Fruit fly (Drosophila melanogaster) ovary, adult (tissue): Measurements from ENCODE around the gene CG31343.
"Not testable (repeated sequence)": the region's sequence is repeated elsewhere in the genome, so short reads cannot be mapped to it uniquely, and the experiment has no call there.

ENCODE experiments used
- CG17801 ChIP-seq: fragments of 200-800 bp; optimal IDR thresholded peaks from 2 replicates; lab custom pipeline; 2019; ENCODE audit warnings: missing biosample characterization, mild to moderate bottlenecking, missing genetic modification characterization, moderate library complexity; ENCODE audit not compliant: partially characterized antibody

Gene CG31343

DNA sequence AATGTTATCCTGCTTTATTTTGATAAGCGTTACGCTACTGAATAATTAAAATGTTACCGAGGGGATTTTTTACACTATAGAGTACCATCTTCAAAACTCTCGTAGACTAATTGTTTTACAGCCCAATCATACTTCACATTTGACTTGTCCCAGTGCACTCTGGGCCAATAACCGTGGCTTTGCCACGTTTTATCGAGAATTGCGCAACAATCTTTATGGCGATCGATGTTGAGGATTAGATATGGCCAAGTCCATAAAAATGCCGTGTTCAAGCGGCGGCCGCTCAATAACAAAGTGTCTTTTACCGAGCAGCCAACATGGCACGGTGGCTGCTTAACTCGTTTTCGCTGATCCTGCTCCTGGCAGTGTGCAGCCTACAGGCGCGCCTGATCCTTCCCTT is at the start of gene CG31343:
Gene CG31343, plus strand, starts transcription at position 279 of the 400 bp plus-strand sequence.
- TF ChIP-seq CG17801 (GFP tag; lab: Kevin White, UChicago): no peak

DNA sequence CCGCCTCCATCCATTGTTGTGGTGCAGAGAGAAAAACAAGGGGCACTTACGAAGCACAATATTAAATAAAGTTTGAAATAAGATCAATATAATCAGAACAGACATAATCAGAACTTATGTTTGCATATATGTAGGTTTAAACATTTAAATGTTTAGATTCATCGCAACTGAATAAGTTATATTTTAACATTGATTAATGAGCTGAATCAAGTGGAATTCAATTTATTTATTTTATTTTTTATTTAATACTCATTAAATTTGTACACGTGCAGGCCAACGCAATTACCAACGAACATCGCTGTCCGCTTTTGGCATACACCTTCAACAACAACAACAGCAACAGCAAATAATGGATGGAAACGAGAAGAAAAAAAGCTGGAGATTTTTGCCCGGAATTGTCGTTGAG is 46.2 kb upstream of the CG31343 start:
- no peak for TF ChIP-seq CG17801 (GFP tag; lab: Kevin White, UChicago)

DNA sequence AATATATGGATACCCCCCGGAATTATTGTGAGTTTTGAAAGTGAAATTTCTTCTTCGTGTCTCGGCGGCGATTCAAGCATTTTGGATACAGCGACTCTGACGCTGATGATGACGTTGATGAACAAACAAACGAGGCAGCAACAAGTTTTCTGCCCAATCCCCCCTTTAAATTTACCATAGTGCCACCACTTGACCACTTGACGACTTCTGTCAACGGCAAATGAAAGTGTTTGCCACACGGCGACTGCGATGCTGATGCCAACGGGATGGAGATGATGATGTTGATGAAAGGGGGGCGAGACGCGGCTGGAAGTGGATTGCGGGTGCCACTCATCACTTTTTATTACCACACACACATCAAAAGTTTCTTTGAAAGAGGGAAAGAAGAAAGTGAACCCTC is 44.6 kb upstream of the CG31343 start:
- no peak for TF ChIP-seq CG17801 (GFP tag; lab: Kevin White, UChicago)

DNA sequence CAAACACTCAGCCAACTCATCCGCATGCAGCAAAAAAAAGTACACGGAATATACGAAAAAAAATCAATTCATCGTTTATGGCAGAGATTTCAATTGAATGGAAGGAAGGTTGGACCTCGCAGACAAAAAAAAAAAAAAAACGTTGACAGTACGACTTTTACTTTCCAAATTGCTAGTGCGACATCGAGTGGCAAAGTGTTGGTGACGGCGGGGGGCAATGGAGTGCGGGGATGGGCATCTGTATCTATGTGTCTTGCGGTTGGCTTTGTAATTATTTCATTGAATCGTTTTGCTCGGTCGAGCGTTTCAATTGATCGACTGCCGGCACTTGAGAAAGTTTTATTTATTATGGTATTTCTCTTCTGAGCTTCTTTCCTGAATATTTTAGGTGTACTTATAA is 43.5 kb upstream of the CG31343 start:
- TF ChIP-seq CG17801 (GFP tag; lab: Kevin White, UChicago): no peak

DNA sequence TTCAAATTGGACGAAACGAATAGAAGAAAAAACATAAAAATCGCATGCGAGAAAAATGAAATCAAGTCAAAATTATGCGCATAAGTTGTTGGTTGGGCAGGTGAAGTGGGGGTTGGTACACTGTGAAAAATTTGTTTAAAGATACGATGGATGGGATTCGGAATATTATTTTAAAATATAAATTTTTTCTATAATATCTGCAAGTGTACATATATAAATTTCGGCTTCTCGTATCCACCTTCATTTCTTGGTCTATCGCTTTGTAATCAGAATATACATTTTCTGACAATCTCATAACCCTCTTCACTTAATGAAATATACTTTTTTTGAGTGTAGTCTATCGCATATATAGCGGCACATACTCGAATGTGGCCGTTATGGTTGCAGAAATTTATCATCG is 41.7 kb upstream of the CG31343 start:
- TF ChIP-seq CG17801 (GFP tag; lab: Kevin White, UChicago): no peak

DNA sequence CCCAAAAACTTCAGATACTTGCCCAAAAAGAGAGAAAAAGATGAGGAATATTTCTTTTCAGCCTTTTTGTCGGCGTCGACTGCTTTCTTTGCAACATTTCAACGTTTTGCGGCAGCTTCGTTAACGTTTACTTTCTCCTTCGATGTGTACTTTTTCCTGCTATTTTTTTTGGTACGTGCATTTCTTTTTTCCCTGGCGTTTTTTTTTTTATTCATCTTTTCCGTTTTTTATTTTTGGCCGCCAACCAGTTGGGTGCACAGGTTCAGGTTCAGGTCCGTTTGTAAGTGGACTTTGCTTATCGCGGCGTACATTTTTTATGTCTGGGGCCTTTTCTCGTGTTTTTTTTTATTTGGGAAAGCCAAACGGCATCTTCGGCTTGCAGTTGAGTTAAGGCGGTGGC is 40.6 kb upstream of the CG31343 start:
- no peak for TF ChIP-seq CG17801 (GFP tag; lab: Kevin White, UChicago)

DNA sequence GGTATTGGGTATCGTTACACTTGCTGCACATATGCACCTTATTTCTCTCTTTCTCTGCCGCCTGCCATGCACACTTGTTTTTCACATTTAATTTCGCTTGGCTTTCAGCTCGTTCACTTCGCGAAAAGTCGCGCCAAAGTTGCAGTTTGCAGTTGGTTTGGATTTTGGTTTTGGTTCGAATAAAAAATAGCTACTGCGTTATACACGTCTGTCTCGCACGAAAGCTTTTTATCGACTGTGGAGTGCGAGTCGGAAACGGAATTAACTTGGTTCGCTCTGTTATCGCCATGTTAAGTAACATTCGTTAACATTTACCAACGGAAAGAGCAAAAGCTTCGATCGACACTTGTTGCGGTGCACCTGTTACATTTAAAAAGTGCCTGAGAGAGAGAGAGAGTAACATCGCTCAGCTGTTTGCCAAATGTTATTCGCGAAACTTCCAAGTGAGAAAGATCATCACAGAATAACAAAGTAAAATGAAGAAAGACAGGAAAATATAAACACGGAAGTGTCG is 25.6 kb upstream of the CG31343 start, which contains the start of gene CG31176:
Gene CG31176, minus strand, starts transcription at position 241 of the 514 bp plus-strand sequence.
- no peak for TF ChIP-seq CG17801 (GFP tag; lab: Kevin White, UChicago)

DNA sequence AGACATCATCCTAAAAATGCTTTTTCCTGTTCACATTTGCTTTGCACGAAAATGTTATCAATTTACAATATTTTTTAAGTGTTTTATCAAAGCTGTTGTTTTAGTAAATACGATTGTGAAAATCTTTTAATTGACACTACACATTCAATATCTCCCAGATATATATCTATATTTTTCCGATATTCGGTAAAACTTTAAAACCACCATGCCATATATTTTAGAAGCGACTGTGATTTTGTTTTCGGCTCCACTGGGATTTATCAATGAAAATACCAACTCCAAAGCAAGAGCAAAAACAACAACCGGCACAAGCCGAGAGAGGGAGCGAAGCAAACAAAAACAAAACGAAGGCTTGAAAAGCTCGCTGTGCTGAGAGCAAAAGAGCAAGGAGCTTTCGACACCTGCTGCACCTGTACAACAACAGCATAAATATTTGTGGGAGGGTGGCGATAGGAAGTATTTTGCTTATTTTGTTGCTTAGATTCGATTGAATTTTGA is 25.1 kb upstream of the CG31343 start:
- TF ChIP-seq CG17801 (GFP tag; lab: Kevin White, UChicago): no peak

DNA sequence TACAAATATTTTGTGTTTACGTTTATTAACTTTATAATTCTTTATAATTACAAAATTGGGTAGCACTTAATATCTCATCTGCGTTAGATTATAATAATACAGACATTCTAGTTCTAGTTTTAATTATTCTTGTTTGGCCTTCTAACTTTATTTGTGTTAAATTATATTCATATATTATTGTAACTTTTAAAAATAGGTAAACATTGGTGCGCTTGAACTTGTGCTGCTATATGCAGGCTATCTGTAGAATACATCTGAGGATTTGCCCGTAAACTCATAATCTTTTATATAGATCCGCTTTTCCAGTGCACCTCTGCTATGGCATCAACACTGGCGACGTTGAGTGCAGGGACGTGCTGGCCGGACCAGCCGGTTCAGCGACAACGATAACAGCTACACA is 22.6 kb upstream of the CG31343 start:
- no peak for TF ChIP-seq CG17801 (GFP tag; lab: Kevin White, UChicago)

DNA sequence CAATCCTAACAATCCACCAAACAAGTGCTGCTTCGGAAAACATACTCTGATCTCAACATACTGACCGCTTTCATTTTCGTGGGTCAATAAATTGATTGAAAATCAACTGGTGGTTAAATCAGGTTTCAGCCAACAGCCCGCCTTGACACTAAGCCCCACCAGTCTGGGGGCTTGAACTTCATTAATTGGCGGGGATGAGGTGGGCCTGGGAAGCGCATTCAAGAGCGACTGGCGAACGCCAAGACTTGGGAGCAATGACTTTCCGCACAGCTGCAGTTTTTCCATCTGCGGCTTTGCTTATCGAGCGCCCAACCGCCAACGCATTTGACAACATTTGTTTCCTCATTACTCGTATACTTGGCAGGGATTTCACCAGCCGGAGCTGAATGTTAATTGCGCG is 18.5 kb upstream of the CG31343 start:
- TF ChIP-seq CG17801 (GFP tag; lab: Kevin White, UChicago): no peak

DNA sequence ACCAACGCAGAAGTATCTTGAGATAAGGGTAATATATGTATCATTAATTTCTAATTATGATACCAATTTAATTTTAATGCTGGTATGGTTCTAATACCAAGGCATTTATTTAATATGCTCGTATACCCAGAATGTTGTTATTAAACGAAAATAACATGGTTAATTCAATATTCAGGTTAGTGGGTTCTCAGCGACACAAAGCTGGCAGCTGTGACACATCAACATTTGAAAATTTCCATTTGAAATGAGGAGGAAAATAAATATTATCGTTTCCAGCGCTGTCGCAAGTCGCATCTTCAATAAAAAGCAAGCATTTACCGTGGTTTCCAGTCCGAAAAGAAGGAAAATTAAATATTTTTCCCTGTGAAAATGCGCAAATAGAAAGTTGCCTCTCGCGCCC is 14.1 kb upstream of the CG31343 start:
- no peak for TF ChIP-seq CG17801 (GFP tag; lab: Kevin White, UChicago)

DNA sequence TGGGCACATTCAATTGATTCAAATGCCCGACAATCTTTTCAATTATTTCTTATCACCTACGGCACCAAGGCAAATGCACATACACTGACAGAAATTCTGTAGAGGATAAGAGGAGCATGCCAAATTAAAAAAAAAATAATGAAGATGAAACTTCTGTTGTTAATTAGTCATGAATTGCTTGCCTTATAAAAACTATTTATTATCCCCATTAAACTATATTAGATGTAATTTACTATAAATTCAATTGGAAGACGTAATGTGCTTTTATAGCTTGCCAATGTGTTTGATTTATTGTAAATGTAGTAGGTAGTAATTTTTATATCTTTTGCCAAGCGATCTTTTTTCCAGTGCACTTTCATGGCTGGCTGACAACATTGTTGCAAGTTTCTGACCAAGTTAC is 13.4 kb upstream of the CG31343 start:
- TF ChIP-seq CG17801 (GFP tag; lab: Kevin White, UChicago): no peak

DNA sequence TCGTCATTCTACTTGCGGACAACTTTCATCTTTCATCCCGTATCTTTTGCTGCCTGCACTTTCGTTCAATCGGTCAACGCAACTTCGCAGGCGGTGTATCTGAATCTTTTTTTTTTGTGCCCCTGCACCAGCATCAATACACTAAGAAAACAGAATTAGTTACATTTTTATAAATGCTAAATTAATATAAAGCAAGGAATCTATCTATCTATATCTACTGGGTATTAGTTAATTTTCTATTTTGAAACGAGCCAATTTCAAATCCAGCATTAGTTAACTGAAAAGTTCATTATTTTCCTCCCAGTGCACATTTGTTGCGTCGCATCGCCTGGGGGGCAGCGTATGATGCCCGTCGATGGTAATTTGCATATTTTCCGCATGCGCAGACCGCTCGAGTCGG is 12.2 kb upstream of the CG31343 start:
- no peak for TF ChIP-seq CG17801 (GFP tag; lab: Kevin White, UChicago)

DNA sequence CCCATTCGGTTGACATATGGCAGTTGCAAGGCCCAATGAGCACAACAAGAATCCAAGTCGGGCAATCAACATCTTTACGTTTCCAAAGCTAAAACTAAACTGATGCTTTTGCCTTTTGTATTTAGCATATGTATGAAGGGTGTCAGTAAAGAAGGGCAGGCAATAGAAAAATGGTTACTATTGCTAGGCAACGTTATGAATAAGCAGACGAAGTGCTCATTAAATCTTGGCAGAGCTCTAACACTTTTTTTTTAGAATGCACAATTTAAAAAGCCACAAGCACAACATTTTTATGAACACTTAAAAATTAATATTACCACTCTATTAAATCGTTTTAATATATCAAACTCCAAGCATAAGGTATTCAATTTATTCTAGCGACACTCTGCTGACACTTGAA is 8.9 kb upstream of the CG31343 start, which contains the start of gene Sfp93F:
Gene Sfp93F, minus strand, starts transcription at position 101 of the 400 bp plus-strand sequence.
- TF ChIP-seq CG17801 (GFP tag; lab: Kevin White, UChicago): not testable (repeated sequence)

DNA sequence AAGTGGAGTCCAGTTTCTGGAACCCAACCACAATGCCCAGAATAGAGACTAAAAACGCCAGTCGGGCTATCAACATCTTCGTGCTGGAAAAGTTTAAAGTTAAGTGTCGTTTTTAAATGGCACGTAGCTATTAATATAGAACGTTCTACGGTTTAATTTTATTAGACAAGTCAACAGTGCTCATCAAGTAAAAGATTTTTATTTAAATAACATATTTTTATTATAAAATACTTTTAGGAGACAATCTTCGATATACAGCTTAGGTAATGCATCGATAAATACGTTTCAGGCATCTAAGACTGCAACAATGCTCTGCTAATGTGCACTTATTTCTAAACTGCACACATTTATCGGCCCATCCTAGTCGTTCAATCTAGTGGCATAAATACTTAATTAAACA is 8.3 kb upstream of the CG31343 start, which contains the start of gene CG42869:
Gene CG42869, minus strand, starts transcription at position 101 of the 400 bp plus-strand sequence.
- no peak for TF ChIP-seq CG17801 (GFP tag; lab: Kevin White, UChicago)

DNA sequence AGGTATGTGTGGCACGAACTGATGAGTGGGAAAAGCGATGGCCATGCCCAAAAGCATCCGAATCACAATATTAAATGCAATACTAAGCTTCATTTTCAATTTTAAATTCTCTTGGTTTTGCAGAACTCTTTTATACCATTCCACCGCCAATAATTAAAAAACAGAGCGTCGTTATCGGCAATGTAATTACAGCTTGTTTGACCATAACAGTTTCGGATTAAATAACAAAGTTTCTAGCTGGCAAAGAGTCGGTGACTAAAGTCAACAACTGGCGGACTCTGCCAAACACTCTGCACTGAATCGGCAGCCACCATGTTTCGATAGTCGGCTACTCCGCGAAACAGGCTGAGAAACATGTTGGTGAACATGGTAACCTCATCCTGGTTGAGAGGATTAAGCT is 7.8 kb upstream of the CG31343 start, which contains the start of gene CG42870:
Gene CG42870, minus strand, starts transcription at position 101 of the 400 bp plus-strand sequence.
- TF ChIP-seq CG17801 (GFP tag; lab: Kevin White, UChicago): no peak
